Worm (Caenorhabditis elegans) whole organism, late embryonic: ENCODE data around the gene F35B3.3.
A peak's percentile ranks its signal among the peaks of the same experiment; 100 is the strongest.

Experiments used
- C38D4.7 ChIP-seq: fragments of 200-800 bp; sonication (Bioruptor generic); optimal IDR thresholded peaks from 2 replicates; lab custom pipeline; 2018; ENCODE audit warnings: mild to moderate bottlenecking, missing genetic modification characterization, moderate library complexity, missing compliant biosample characterization
- K09A11.1 ChIP-seq: sonication (generic microtip); optimal IDR thresholded peaks from 2 replicates; lab custom pipeline; 2017; ENCODE audit warnings: antibody characterized with exemption, mild to moderate bottlenecking, missing genetic modification characterization, missing compliant biosample characterization; ENCODE audit not compliant: insufficient read depth
- Y22D7AL.16 ChIP-seq: sonication (generic microtip); optimal IDR thresholded peaks from 2 replicates; lab custom pipeline; 2016; ENCODE audit warnings: missing genetic modification characterization, missing compliant biosample characterization
- ama-1 ChIP-seq: fragments of 150-350 bp; optimal IDR thresholded peaks from 2 replicates; lab custom pipeline; 2014
- ceh-18 ChIP-seq: sonication (generic microtip); optimal IDR thresholded peaks from 2 replicates; lab custom pipeline; 2016; ENCODE audit warnings: missing genetic modification characterization, missing compliant biosample characterization
- ceh-19 ChIP-seq: fragments of 200-800 bp; sonication (Bioruptor generic); optimal IDR thresholded peaks from 2 replicates; lab custom pipeline; 2018; ENCODE audit warnings: mild to moderate bottlenecking, missing genetic modification characterization, missing compliant biosample characterization
- ceh-2 ChIP-seq: sonication (generic microtip); optimal IDR thresholded peaks from 2 replicates; lab custom pipeline; 2016; ENCODE audit warnings: missing genotype, missing genetic modification characterization, missing compliant biosample characterization
- ceh-31 ChIP-seq: sonication (generic microtip); optimal IDR thresholded peaks from 2 replicates; lab custom pipeline; 2016; ENCODE audit warnings: missing genetic modification characterization, missing compliant biosample characterization
- ceh-34 ChIP-seq: sonication (generic microtip); optimal IDR thresholded peaks from 2 replicates; lab custom pipeline; 2016; ENCODE audit warnings: mild to moderate bottlenecking, missing genetic modification characterization, missing compliant biosample characterization
- ceh-6 ChIP-seq: fragments of 200-800 bp; sonication (Bioruptor generic); optimal IDR thresholded peaks from 2 replicates; lab custom pipeline; 2018; ENCODE audit warnings: mild to moderate bottlenecking, missing genetic modification characterization, missing compliant biosample characterization
- ceh-9 ChIP-seq: sonication (generic microtip); optimal IDR thresholded peaks from 2 replicates; lab custom pipeline; 2016; ENCODE audit warnings: mild to moderate bottlenecking, missing genetic modification characterization, inconsistent platforms, missing compliant biosample characterization
- fax-1 ChIP-seq: sonication (generic microtip); optimal IDR thresholded peaks from 2 replicates; lab custom pipeline; 2016; ENCODE audit warnings: missing genotype, missing genetic modification characterization, missing compliant biosample characterization
- fkh-6 ChIP-seq: sonication (generic microtip); optimal IDR thresholded peaks from 2 replicates; lab custom pipeline; 2016; ENCODE audit warnings: missing genetic modification characterization, missing compliant biosample characterization
- hlh-8 ChIP-seq: sonication (generic microtip); optimal IDR thresholded peaks from 2 replicates; lab custom pipeline; 2016; ENCODE audit warnings: missing genotype, missing genetic modification characterization, missing compliant biosample characterization
- lim-6 ChIP-seq: sonication (generic microtip); optimal IDR thresholded peaks from 2 replicates; lab custom pipeline; 2016; ENCODE audit warnings: missing genetic modification characterization, missing compliant biosample characterization
- lin-11 ChIP-seq: fragments of 200-800 bp; sonication (Bioruptor generic); optimal IDR thresholded peaks from 2 replicates; lab custom pipeline; 2018; ENCODE audit warnings: mild to moderate bottlenecking, missing genetic modification characterization, missing compliant biosample characterization
- mec-3 ChIP-seq: sonication (generic microtip); optimal IDR thresholded peaks from 2 replicates; lab custom pipeline; 2016; ENCODE audit warnings: borderline replicate concordance, missing genetic modification characterization, missing compliant biosample characterization
- nfya-1 ChIP-seq: sonication (generic microtip); optimal IDR thresholded peaks from 2 replicates; lab custom pipeline; 2017; ENCODE audit warnings: missing genetic modification characterization, mild to moderate bottlenecking, missing compliant biosample characterization, antibody characterized with exemption, moderate library complexity
- nhr-232 ChIP-seq: sonication (generic microtip); optimal IDR thresholded peaks from 2 replicates; lab custom pipeline; 2016; ENCODE audit warnings: missing genetic modification characterization, missing compliant biosample characterization
- npax-4 ChIP-seq: sonication (generic microtip); optimal IDR thresholded peaks from 2 replicates; lab custom pipeline; 2016; ENCODE audit warnings: missing genetic modification characterization, missing compliant biosample characterization
- pag-3 ChIP-seq: sonication (generic microtip); optimal IDR thresholded peaks from 2 replicates; lab custom pipeline; 2016; ENCODE audit warnings: missing compliant biosample characterization, missing genetic modification characterization, borderline replicate concordance
- pat-9 ChIP-seq: fragments of 200-800 bp; sonication (Bioruptor generic); optimal IDR thresholded peaks from 2 replicates; lab custom pipeline; 2018; ENCODE audit warnings: mild to moderate bottlenecking, missing genetic modification characterization, moderate library complexity, missing compliant biosample characterization
- pax-1 ChIP-seq: fragments of 150-350 bp; optimal IDR thresholded peaks from 2 replicates; lab custom pipeline; 2014; ENCODE audit warnings: missing biosample characterization, missing genetic modification characterization
- pqm-1 ChIP-seq: sonication (generic microtip); optimal IDR thresholded peaks from 2 replicates; lab custom pipeline; 2016; ENCODE audit warnings: missing genetic modification characterization, missing compliant biosample characterization
- ref-2 ChIP-seq: sonication (generic microtip); optimal IDR thresholded peaks from 2 replicates; lab custom pipeline; 2016; ENCODE audit warnings: missing genetic modification characterization, missing compliant biosample characterization
- rnt-1 ChIP-seq: sonication (generic microtip); optimal IDR thresholded peaks from 2 replicates; lab custom pipeline; 2016; ENCODE audit warnings: missing genetic modification characterization, missing compliant biosample characterization
- sdc-2 ChIP-seq: sonication (generic microtip); optimal IDR thresholded peaks from 2 replicates; lab custom pipeline; 2016; ENCODE audit warnings: missing genotype, missing genetic modification characterization, missing compliant biosample characterization
- tbx-2 ChIP-seq: sonication (generic microtip); optimal IDR thresholded peaks from 2 replicates; lab custom pipeline; 2016; ENCODE audit warnings: missing genetic modification characterization, missing compliant biosample characterization
- unc-3 ChIP-seq, 2 experiments: fragments of 200-800 bp in 1 of 2; sonication (Bioruptor generic) in 1 of 2; sonication (generic microtip) in 1 of 2; conservative IDR thresholded peaks in 1 of 2; optimal IDR thresholded peaks in 1 of 2; 2 replicates each; pipeline versions ENCODE4 v1.3.6 to Lab custom; 2016 to 2022; ENCODE audit warnings: missing compliant biosample characterization in 2 of 2, missing genetic modification characterization in 2 of 2, missing genetic modification reagents in 1 of 2
- unc-42 ChIP-seq: sonication (generic microtip); optimal IDR thresholded peaks from 2 replicates; lab custom pipeline; 2016; ENCODE audit warnings: missing genotype, missing genetic modification characterization, missing compliant biosample characterization
- unc-55 ChIP-seq: sonication (generic microtip); optimal IDR thresholded peaks from 2 replicates; lab custom pipeline; 2017; ENCODE audit warnings: missing biosample characterization, missing genetic modification reagents, missing genetic modification characterization
- unc-86 ChIP-seq: sonication (generic microtip); optimal IDR thresholded peaks from 2 replicates; lab custom pipeline; 2016; ENCODE audit warnings: missing genetic modification characterization, missing compliant biosample characterization
- ztf-16 ChIP-seq: sonication (generic microtip); optimal IDR thresholded peaks from 2 replicates; lab custom pipeline; 2017; ENCODE audit warnings: missing genetic modification characterization, missing compliant biosample characterization

Gene F35B3.3

DNA sequence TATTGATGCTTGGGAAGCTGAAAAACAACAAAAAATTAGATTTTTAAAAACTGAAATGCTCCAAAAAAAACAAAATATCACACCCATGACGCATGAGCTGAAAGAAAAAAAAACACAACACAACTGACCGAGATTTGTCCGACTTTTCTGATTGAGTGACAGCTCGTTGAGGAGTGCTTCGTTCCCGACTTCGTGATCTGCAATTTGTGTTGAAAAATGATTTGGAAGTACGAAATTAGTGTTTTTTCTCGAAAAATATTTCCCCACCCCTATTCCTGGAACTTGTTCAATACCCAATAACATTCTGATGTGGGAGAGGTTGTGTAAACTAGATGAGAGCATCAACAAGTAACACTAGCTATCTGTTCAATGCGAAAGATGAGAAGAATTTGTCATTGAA lies 28.3 kb downstream of the F35B3.3 start:
- TF ChIP-seq Y22D7AL.16 (tag; lab: Kevin White, UChicago) (no peak), lim-6 (no peak), unc-42 (tag; lab: Kevin White, UChicago) (no peak), unc-55 (GFP tag; lab: Kevin White, UChicago) (peak; percentile 32), lin-11 (tag; lab: Kevin White, UChicago) (no peak), ceh-31 (tag; lab: Kevin White, UChicago) (no peak)

DNA sequence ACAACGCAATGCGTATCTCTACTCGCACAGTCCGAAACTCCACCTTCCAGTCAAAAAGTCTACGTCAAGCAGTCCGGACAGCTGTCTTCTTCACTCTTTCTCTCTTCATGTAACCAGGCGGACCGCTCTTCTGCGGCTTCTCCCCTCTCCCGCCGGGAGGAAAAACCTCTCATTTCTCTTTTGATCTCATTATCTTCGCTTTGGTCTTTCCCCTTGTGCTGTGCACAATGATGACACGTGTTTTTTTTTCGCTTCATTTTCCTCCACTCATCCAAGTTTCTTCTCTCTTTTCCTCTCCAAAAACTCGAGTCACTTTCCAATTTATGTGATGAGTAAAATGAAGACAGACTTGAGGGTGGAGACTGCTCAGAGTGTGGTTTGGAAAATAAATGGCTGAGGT lies 29.7 kb downstream of the F35B3.3 start, which contains the start of gene F35B3.7:
Gene F35B3.7 (minus strand): TSS at position 133 of the 400 bp plus-strand sequence.
- TF ChIP-seq tbx-2 (no peak), ceh-34 (no peak), npax-4 (tag; lab: Kevin White, UChicago) (no peak), nhr-232 (tag; lab: Kevin White, UChicago) (no peak), ceh-19 (GFP tag; lab: Kevin White, UChicago) (no peak), rnt-1 (peak; percentile 44), unc-55 (GFP tag; lab: Kevin White, UChicago) (peak; percentile 14), ztf-16 (no peak), sdc-2 (tag; lab: Kevin White, UChicago) (no peak), pqm-1 (tag; lab: Kevin White, UChicago) (no peak), ceh-18 (tag; lab: Kevin White, UChicago) (peak; percentile 84)

DNA sequence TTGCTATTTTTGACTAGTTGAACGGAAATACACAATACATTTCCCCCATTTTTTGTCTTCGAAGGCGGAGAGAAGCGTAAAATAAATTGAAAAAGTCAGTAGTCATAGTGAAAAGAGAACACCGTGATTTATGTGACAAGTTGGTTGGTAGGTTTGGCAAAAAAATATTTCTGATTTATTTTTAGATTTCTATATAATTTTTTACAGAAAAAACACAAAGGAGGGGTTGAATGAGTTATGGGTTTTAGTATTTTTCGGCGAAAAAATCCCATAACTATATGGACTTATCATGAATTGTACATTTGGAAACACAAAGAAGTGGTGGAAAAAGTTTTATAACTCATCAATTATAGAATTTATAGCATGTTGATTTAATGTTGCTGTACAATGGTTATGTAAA lies 32.3 kb downstream of the F35B3.3 start, which contains the start of gene C30G4.2:
Gene C30G4.2 (minus strand): TSS at position 101 of the 400 bp plus-strand sequence.
- TF ChIP-seq ceh-9 (tag; lab: Kevin White, UChicago) (no peak), npax-4 (tag; lab: Kevin White, UChicago) (no peak), unc-3 (GFP tag; conservative IDR thresholded peaks at IDR 0.05; lab: Robert Waterston, UW) (no peak), unc-3 (tag; optimal IDR thresholded peaks at IDR 0.05; lab: Kevin White, UChicago) (no peak), pax-1 (no peak), fax-1 (tag; lab: Kevin White, UChicago) (no peak), K09A11.1 (no peak), pag-3 (tag; lab: Kevin White, UChicago) (no peak), nfya-1 (no peak), ref-2 (tag; lab: Kevin White, UChicago) (no peak), ceh-19 (GFP tag; lab: Kevin White, UChicago) (no peak), ceh-2 (tag; lab: Kevin White, UChicago) (no peak)

DNA sequence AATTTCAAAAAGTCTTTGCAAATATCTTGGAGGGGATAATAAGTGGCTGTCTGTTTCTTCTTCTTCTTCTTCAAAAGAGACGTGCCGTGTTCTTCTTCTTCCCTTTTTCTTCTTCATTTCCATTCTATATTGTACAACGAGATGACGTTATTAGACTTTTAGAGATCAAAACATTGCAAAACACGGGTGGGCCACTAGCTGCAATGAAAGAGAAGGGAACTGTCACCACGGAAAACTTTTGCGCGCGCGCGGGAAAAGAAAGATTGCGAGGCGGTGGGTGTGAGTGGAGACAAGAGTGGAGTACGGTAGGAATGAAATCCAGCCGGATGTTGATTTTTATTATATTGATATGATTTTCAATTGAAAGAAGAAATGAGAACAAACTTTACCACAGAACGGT lies 40.9 kb downstream of the F35B3.3 start:
- no peak for TF ChIP-seq unc-86 (tag; lab: Kevin White, UChicago)

DNA sequence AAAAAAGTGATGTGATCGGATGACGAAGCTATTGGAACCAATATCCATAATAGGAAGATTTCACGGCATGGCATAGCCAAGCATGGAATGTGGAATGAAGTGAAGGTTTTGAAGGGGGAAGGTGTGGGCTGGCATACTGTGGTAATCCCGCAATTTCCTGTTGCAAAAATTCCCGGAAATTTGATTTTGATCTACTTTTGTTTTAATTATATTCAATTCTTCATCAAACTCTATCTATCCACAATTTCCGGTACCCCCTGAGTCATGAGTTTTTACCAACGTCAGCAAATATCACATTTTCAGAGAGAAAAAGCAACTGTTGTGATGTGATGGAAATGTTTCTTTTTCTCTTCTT lies 42.2 kb downstream of the F35B3.3 start, which contains the start of gene gcy-11:
Gene gcy-11 (minus strand): TSS at position 101 of the 355 bp plus-strand sequence.
- no peak for TF ChIP-seq ama-1 (lab: Kevin White, UChicago)

DNA sequence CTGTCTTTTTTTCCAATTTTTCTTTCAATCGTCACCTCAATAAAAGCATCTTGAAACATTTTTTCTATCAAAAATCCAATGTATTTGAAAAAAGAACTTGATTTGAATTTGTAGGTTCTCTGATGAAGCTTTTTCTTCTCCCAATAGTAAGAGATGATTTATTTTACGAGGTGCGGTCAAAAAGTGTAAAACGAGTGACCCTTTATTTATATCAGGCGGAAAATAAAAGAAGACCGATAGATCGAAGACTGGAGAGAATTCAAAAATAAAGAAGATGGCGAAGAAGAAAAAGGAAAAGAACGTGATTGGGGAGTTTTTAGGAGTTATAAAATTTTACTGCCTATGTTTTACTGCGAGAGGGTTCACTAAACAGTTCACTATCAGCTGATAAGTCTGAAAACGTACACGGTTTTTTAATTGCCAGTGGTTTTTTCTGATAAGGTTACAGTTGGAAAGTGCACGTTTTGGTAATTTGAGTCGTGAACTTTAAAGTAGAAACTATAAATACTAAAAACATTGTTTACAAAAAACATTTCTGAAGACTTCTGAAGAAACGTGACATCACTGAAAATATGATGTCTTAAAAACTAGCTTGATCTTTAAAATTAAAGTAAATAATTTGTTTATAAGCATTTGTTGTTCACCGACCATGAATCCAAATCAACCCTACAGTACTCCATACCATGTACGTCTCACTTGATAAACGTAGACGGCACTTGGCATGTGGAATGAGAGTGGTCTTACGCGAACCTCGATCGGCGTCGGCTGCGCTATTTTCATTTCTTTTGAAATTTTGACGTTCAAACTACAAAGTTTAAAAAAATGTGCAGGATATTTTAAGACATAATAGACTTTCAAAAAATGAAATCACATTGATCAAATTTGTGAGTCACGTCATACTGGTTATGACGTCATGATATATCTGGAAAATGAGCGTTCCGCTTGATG lies 42.8 kb downstream of the F35B3.3 start:
- TF ChIP-seq C38D4.7 (no peak), ceh-6 (GFP tag; lab: Kevin White, UChicago) (no peak), hlh-8 (no peak), mec-3 (tag; lab: Kevin White, UChicago) (no peak), fax-1 (tag; lab: Kevin White, UChicago) (no peak), pat-9 (tag; lab: Kevin White, UChicago) (no peak), rnt-1 (no peak), fkh-6 (tag; lab: Kevin White, UChicago) (no peak)
